Worm (Caenorhabditis elegans) whole organism, mixed stage, embryonic: Measurements from ENCODE around the gene F09F9.2.

Experiments used
- bed-3 ChIP-seq: fragments of 200-800 bp; sonication (Bioruptor generic); optimal IDR thresholded peaks from 3 replicates; lab custom pipeline; 2018; ENCODE audit warnings: mild to moderate bottlenecking, missing genetic modification characterization, moderate library complexity, missing compliant biosample characterization
- ces-1 ChIP-seq: fragments of 150-350 bp; optimal IDR thresholded peaks from 2 replicates; lab custom pipeline; 2014; ENCODE audit warnings: missing biosample characterization, missing genetic modification reagents, missing genetic modification characterization
- elt-1 ChIP-seq: sonication (generic microtip); optimal IDR thresholded peaks from 2 replicates; lab custom pipeline; 2017; ENCODE audit warnings: missing genetic modification characterization, mild to moderate bottlenecking, missing compliant biosample characterization, antibody characterized with exemption, moderate library complexity, borderline replicate concordance; ENCODE audit not compliant: insufficient read depth
- lin-32 ChIP-seq: fragments of 200-800 bp; sonication (Bioruptor generic); optimal IDR thresholded peaks from 2 replicates; lab custom pipeline; 2018; ENCODE audit warnings: mild to moderate bottlenecking, missing genetic modification characterization, missing compliant biosample characterization
- nhr-12 ChIP-seq: fragments of 150-350 bp; optimal IDR thresholded peaks from 2 replicates; lab custom pipeline; 2014; ENCODE audit warnings: missing biosample characterization, missing genetic modification characterization
- nhr-237 ChIP-seq: fragments of 150-350 bp; optimal IDR thresholded peaks from 2 replicates; lab custom pipeline; 2014; ENCODE audit warnings: missing biosample characterization, missing genetic modification characterization
- pha-4 ChIP-seq: fragments of 150-350 bp; optimal IDR thresholded peaks from 2 replicates; lab custom pipeline; 2018; ENCODE audit warnings: missing biosample characterization, missing genetic modification reagents, missing genetic modification characterization
- sptf-1 ChIP-seq: sonication (generic microtip); optimal IDR thresholded peaks from 2 replicates; lab custom pipeline; 2017; ENCODE audit warnings: mild to moderate bottlenecking, missing genetic modification characterization, moderate library complexity, missing compliant biosample characterization
- unc-39 ChIP-seq: fragments of 150-350 bp; optimal IDR thresholded peaks from 2 replicates; lab custom pipeline; 2014; ENCODE audit warnings: missing biosample characterization, missing genetic modification characterization
- unc-62 ChIP-seq: fragments of 150-350 bp; optimal IDR thresholded peaks from 2 replicates; lab custom pipeline; 2014; ENCODE audit warnings: missing biosample characterization, missing genetic modification reagents, missing genetic modification characterization
- zip-8 ChIP-seq: fragments of 150-350 bp; optimal IDR thresholded peaks from 2 replicates; lab custom pipeline; 2014; ENCODE audit warnings: missing biosample characterization, missing genetic modification characterization
- ztf-11 ChIP-seq: fragments of 150-350 bp; optimal IDR thresholded peaks from 2 replicates; lab custom pipeline; 2014; ENCODE audit warnings: missing biosample characterization, missing genetic modification characterization

DNA sequence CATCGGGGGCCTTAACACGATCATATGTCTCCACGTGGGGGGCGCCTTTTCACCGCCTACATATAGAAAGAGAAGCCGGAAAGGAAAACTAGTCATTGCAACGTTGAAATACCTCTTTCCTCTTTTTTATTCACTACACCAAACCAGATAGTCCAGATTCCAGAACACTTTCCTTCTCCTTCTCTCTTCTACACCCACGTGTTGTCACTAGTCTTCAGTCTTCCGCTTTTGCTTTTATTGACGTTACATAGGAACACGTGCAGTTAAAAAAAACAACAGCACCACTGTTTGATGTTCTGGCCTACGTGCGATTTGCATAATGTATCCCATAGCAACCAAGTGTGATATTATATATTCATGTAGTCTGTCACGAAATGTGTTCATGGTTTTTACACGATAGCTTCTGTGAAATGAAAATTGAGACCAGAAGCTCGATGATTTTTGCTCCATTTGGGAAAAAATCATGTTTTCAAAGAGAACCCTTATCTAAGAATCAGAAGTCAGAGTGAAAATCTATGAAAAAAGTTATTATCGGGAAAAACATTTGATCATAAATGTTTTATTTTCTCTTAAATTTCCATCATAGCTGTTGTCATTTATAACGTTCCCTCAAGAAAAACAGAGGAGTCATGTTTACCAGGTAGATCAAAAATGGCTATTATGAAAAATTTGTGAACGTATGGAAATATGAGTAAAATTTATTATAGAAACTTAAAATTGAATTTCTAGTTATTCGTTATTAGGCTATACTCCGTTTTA is 32.2 kb upstream of the F09F9.2 start:
- TF ChIP-seq unc-62 (GFP tag; lab: Kevin White, UChicago) (no peak), unc-39 (tag; lab: Kevin White, UChicago) (no peak), zip-8 (no peak), nhr-12 (tag; lab: Kevin White, UChicago) (no peak), elt-1 (tag; lab: Kevin White, UChicago) (no peak), bed-3 (GFP tag; lab: Kevin White, UChicago) (no peak), ces-1 (GFP tag; lab: Kevin White, UChicago) (no peak), lin-32 (no peak), ztf-11 (tag; lab: Kevin White, UChicago) (no peak), nhr-237 (tag; lab: Kevin White, UChicago) (no peak), pha-4 (no peak), sptf-1 (tag; lab: Kevin White, UChicago) (no peak)
